Worm (Caenorhabditis elegans) whole organism, L3 larva: ENCODE results near the gene T15B7.8.

ENCODE experiments used
- R02D3.7 ChIP-seq: fragments of 150-350 bp; optimal IDR thresholded peaks from 2 replicates; lab custom pipeline; 2014; ENCODE audit warnings: missing biosample characterization, missing genetic modification characterization
- ZK546.5 ChIP-seq: sonication (generic microtip); optimal IDR thresholded peaks from 2 replicates; lab custom pipeline; 2017; ENCODE audit warnings: missing biosample characterization, missing genetic modification characterization
- aly-2 ChIP-seq: fragments of 150-350 bp; optimal IDR thresholded peaks from 2 replicates; lab custom pipeline; 2014; ENCODE audit warnings: missing biosample characterization, missing genetic modification characterization
- ceh-16 ChIP-seq: sonication (generic microtip); optimal IDR thresholded peaks from 2 replicates; lab custom pipeline; 2017; ENCODE audit warnings: missing biosample characterization, missing genetic modification characterization
- ceh-9 ChIP-seq: sonication (generic microtip); optimal IDR thresholded peaks from 2 replicates; lab custom pipeline; 2018; ENCODE audit warnings: missing biosample characterization, missing genetic modification characterization
- daf-12 ChIP-seq: fragments of 150-350 bp; optimal IDR thresholded peaks from 2 replicates; lab custom pipeline; 2014; ENCODE audit warnings: missing biosample characterization, missing genetic modification reagents, missing genetic modification characterization
- egl-27 ChIP-seq: sonication (generic microtip); optimal IDR thresholded peaks from 4 replicates; lab custom pipeline; 2017; ENCODE audit warnings: missing biosample characterization, missing genetic modification reagents, missing genetic modification characterization
- egl-5 ChIP-seq: fragments of 150-350 bp; optimal IDR thresholded peaks from 2 replicates; lab custom pipeline; 2017; ENCODE audit warnings: missing biosample characterization, missing genetic modification reagents, missing genetic modification characterization, inconsistent platforms
- elt-1 ChIP-seq: fragments of 150-350 bp; optimal IDR thresholded peaks from 2 replicates; lab custom pipeline; 2014; ENCODE audit warnings: missing biosample characterization, missing genetic modification characterization
- elt-2 ChIP-seq: sonication (generic microtip); optimal IDR thresholded peaks from 2 replicates; lab custom pipeline; 2016; ENCODE audit warnings: missing genetic modification reagents, mild to moderate bottlenecking, missing genetic modification characterization, missing compliant biosample characterization
- eor-1 ChIP-seq, 2 experiments: fragments of 150-350 bp; optimal IDR thresholded peaks; 2 replicates each; lab custom pipeline; 2014 to 2018; ENCODE audit warnings: missing biosample characterization in 2 of 2, missing genetic modification characterization in 2 of 2
- fkh-10 ChIP-seq: sonication (generic microtip); optimal IDR thresholded peaks from 2 replicates; lab custom pipeline; 2017; ENCODE audit warnings: missing biosample characterization, missing genetic modification reagents, missing genetic modification characterization
- fkh-2 ChIP-seq: fragments of 150-350 bp; optimal IDR thresholded peaks from 2 replicates; lab custom pipeline; 2014; ENCODE audit warnings: missing biosample characterization, missing genetic modification reagents, missing genetic modification characterization
- fos-1 ChIP-seq: fragments of 150-350 bp; optimal IDR thresholded peaks from 2 replicates; lab custom pipeline; 2014; ENCODE audit warnings: missing biosample characterization, missing genetic modification characterization
- hmg-11 ChIP-seq: sonication (generic microtip); optimal IDR thresholded peaks from 2 replicates; lab custom pipeline; 2016; ENCODE audit warnings: missing genetic modification characterization, missing compliant biosample characterization
- jun-1 ChIP-seq: fragments of 150-350 bp; optimal IDR thresholded peaks from 2 replicates; lab custom pipeline; 2014; ENCODE audit warnings: missing biosample characterization, missing genetic modification reagents, missing genetic modification characterization
- lsy-12 ChIP-seq: sonication (generic microtip); optimal IDR thresholded peaks from 2 replicates; lab custom pipeline; 2016; ENCODE audit warnings: mild to moderate bottlenecking, missing genetic modification characterization, missing compliant biosample characterization
- mdl-1 ChIP-seq: fragments of 150-350 bp; optimal IDR thresholded peaks from 2 replicates; lab custom pipeline; 2014; ENCODE audit warnings: missing biosample characterization, missing genetic modification characterization
- mml-1 ChIP-seq: fragments of 150-350 bp; sonication (generic microtip); optimal IDR thresholded peaks from 3 replicates; lab custom pipeline; 2014; ENCODE audit warnings: missing biosample characterization, missing genetic modification characterization
- nfya-1 ChIP-seq: sonication (generic microtip); optimal IDR thresholded peaks from 2 replicates; lab custom pipeline; 2017; ENCODE audit warnings: missing genetic modification characterization, mild to moderate bottlenecking, missing compliant biosample characterization, antibody characterized with exemption, moderate library complexity; ENCODE audit not compliant: insufficient read depth
- nhr-12 ChIP-seq: fragments of 150-350 bp; optimal IDR thresholded peaks from 2 replicates; lab custom pipeline; 2014; ENCODE audit warnings: missing biosample characterization, missing genetic modification characterization
- nhr-237 ChIP-seq: fragments of 150-350 bp; optimal IDR thresholded peaks from 2 replicates; lab custom pipeline; 2014; ENCODE audit warnings: missing biosample characterization, missing genetic modification characterization
- nhr-25 ChIP-seq: sonication (generic microtip); optimal IDR thresholded peaks from 2 replicates; lab custom pipeline; 2017; ENCODE audit warnings: missing biosample characterization, missing genetic modification characterization
- nhr-28 ChIP-seq: fragments of 150-350 bp; optimal IDR thresholded peaks from 2 replicates; lab custom pipeline; 2014; ENCODE audit warnings: missing biosample characterization, missing genetic modification characterization
- nhr-43 ChIP-seq: sonication (generic microtip); optimal IDR thresholded peaks from 2 replicates; lab custom pipeline; 2016; ENCODE audit warnings: mild to moderate bottlenecking, missing genetic modification characterization, missing compliant biosample characterization; ENCODE audit not compliant: poor library complexity, severe bottlenecking
- nhr-76 ChIP-seq: fragments of 150-350 bp; sonication (generic microtip); optimal IDR thresholded peaks from 5 replicates; lab custom pipeline; 2014; ENCODE audit warnings: missing biosample characterization, missing genetic modification characterization
- nhr-77 ChIP-seq: fragments of 150-350 bp; optimal IDR thresholded peaks from 2 replicates; lab custom pipeline; 2014; ENCODE audit warnings: missing biosample characterization, missing genetic modification characterization
- pha-4 ChIP-seq: fragments of 150-350 bp; optimal IDR thresholded peaks from 2 replicates; lab custom pipeline; 2014; ENCODE audit warnings: missing biosample characterization, missing genetic modification reagents, missing genetic modification characterization
- pqm-1 ChIP-seq: fragments of 150-350 bp; optimal IDR thresholded peaks from 2 replicates; lab custom pipeline; 2017; ENCODE audit warnings: missing biosample characterization, missing genetic modification characterization, inconsistent platforms
- sea-2 ChIP-seq: fragments of 150-350 bp; sonication (generic microtip); optimal IDR thresholded peaks from 4 replicates; lab custom pipeline; 2014; ENCODE audit warnings: missing biosample characterization, missing genetic modification reagents, missing genetic modification characterization
- skn-1 ChIP-seq: fragments of 150-350 bp; optimal IDR thresholded peaks from 2 replicates; lab custom pipeline; 2014; ENCODE audit warnings: missing biosample characterization, missing genetic modification characterization
- snpc-4 ChIP-seq: fragments of 150-350 bp; optimal IDR thresholded peaks from 2 replicates; lab custom pipeline; 2014; ENCODE audit warnings: missing biosample characterization, missing genetic modification characterization
- tbx-2 ChIP-seq: sonication (generic microtip); optimal IDR thresholded peaks from 2 replicates; lab custom pipeline; 2016; ENCODE audit warnings: mild to moderate bottlenecking, missing genetic modification characterization, missing compliant biosample characterization
- unc-39 ChIP-seq: sonication (generic microtip); optimal IDR thresholded peaks from 4 replicates; lab custom pipeline; 2017; ENCODE audit warnings: missing biosample characterization, missing genetic modification characterization
- unc-62 ChIP-seq: fragments of 150-350 bp; sonication (generic microtip); optimal IDR thresholded peaks from 4 replicates; lab custom pipeline; 2014; ENCODE audit warnings: missing biosample characterization, missing genetic modification reagents, missing genetic modification characterization
- zag-1 ChIP-seq: fragments of 150-350 bp; optimal IDR thresholded peaks from 2 replicates; lab custom pipeline; 2014; ENCODE audit warnings: missing biosample characterization, missing genetic modification characterization
- ztf-11 ChIP-seq: fragments of 150-350 bp; optimal IDR thresholded peaks from 2 replicates; lab custom pipeline; 2014; ENCODE audit warnings: missing biosample characterization, missing genetic modification characterization
- ztf-4 ChIP-seq: fragments of 150-350 bp; optimal IDR thresholded peaks from 2 replicates; lab custom pipeline; 2014; ENCODE audit warnings: missing biosample characterization, missing genetic modification characterization

T15B7.8 gene

DNA sequence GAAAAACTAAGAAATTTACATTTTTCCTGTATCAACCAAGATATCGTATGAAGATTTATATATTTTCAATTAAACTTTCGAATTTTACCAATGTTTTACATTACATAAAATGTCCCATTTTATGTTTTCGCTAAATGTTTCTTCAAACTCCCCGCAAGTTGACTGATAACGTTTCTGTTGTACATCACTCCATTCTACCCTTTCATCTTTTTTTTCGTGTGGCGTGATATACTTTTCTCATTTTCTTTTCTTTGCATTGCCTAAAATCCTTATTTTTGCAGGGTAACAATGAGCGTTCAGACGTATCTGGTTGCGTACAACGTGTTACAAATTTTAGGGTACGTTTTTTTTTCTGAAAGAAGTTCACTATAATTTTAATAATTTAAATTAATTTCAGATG is 17.4 kb downstream of the T15B7.8 start, which contains the start of gene hpo-8:
Gene hpo-8, plus strand, starts transcription at position 282 of the 400 bp plus-strand sequence.
- TF ChIP-seq nhr-77 (tag; lab: Kevin White, UChicago) (no peak), egl-5 (tag; lab: Kevin White, UChicago) (no peak), nhr-28 (no peak), eor-1 (tag; optimal IDR thresholded peaks at IDR 0.05; lab: Kevin White, UChicago) (no peak), snpc-4 (tag; lab: Kevin White, UChicago) (no peak), unc-39 (tag; lab: Kevin White, UChicago) (no peak), elt-2 (peak; percentile 32), daf-12 (tag; lab: Kevin White, UChicago) (no peak), pqm-1 (tag; lab: Kevin White, UChicago) (peak; percentile 3), zag-1 (tag; lab: Kevin White, UChicago) (no peak), mdl-1 (tag; lab: Kevin White, UChicago) (no peak), nhr-237 (tag; lab: Kevin White, UChicago) (no peak)

DNA sequence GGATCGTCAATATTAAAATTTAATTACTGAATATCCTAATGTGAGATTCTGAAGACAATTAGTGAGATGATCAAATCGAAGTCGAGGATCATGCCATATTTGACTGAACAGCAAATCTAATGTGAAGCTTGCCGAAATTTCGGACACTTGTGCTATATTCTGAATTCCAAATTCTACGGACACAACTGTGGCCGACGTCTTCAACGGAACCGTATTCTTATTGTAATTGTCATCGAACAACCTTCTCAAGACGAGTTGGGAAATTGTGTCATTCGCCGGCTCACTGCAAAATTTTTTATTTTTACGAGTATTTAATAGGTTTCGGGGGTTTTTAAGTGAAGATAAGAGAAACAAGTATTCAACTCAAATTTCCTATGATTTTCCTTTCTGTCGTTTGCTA is 20.8 kb downstream of the T15B7.8 start, which contains the start of gene T15B7.1:
Gene T15B7.1, plus strand, starts transcription at position 301 of the 400 bp plus-strand sequence.
- TF ChIP-seq nhr-12 (tag; lab: Kevin White, UChicago) = no peak
- no peak for TF ChIP-seq elt-2
- no peak for TF ChIP-seq aly-2 (tag; lab: Kevin White, UChicago)
- TF ChIP-seq lsy-12 (tag; lab: Kevin White, UChicago) = no peak
- no peak for TF ChIP-seq egl-5 (tag; lab: Kevin White, UChicago)
- TF ChIP-seq R02D3.7 = no peak
- no peak for TF ChIP-seq ceh-9 (tag; lab: Kevin White, UChicago)
- no peak for TF ChIP-seq sea-2
- TF ChIP-seq nhr-237 (tag; lab: Kevin White, UChicago) = no peak

DNA sequence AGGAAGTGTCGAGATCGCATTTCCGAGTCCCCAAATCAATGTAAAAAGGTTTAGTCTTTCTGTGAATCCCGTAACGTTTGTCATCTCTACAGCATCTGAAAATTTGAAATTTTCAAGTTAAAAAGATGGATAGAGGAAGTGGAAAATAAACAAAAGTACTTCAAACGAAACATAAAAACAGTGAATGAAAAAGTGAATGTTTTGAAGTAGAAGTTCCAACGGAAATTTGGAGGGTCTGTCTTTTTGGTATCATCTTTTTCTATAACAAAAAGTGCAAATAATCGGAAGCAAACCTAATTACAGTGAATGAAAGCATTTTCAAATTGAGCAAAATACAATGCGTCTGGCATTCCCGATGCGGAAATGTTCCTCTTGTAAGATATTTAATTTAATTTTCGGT is 24.9 kb downstream of the T15B7.8 start, which contains the start of gene lgc-54:
Gene lgc-54, minus strand, starts transcription at position 101 of the 400 bp plus-strand sequence.
- no peak for TF ChIP-seq ceh-9 (tag; lab: Kevin White, UChicago)
- TF ChIP-seq fkh-10 = no peak
- no peak for TF ChIP-seq pqm-1 (tag; lab: Kevin White, UChicago)
- TF ChIP-seq pha-4 (tag; lab: Kevin White, UChicago) = no peak
- no peak for TF ChIP-seq mdl-1 (tag; lab: Kevin White, UChicago)
- no peak for TF ChIP-seq ztf-4 (tag; lab: Kevin White, UChicago)
- no peak for TF ChIP-seq zag-1 (tag; lab: Kevin White, UChicago)
- TF ChIP-seq snpc-4 (tag; lab: Kevin White, UChicago) = no peak
- TF ChIP-seq nhr-12 (tag; lab: Kevin White, UChicago) = no peak

DNA sequence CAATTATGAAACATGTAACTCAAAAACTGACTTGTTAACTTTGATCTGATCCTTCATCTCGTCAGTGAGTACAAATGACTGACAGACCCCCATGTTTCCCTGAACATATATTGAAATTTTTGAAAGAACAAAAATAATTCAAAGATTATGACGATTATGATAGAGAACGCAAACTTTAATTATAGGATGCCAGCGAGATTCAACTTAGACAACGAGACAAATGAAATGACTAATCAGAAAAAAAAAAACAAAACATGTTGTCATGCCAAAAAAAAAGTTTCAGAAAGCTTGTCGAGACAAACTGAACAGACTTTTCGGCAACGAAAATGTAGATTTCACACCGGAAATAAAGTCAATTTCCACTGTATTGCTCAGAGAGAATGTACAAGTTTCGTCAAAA is 33.1 kb downstream of the T15B7.8 start, which contains the start of gene gpa-10:
Gene gpa-10, minus strand, starts transcription at position 101 of the 400 bp plus-strand sequence.
- TF ChIP-seq ceh-16 (tag; lab: Kevin White, UChicago) = no peak
- TF ChIP-seq egl-27 = no peak
- no peak for TF ChIP-seq nfya-1
- no peak for TF ChIP-seq ztf-4 (tag; lab: Kevin White, UChicago)
- no peak for TF ChIP-seq zag-1 (tag; lab: Kevin White, UChicago)
- TF ChIP-seq skn-1 = no peak
- no peak for TF ChIP-seq elt-1 (tag; lab: Kevin White, UChicago)
- TF ChIP-seq jun-1 (tag; lab: Kevin White, UChicago) = no peak
- no peak for TF ChIP-seq nhr-25 (tag; lab: Kevin White, UChicago)
- TF ChIP-seq nhr-76 (tag; lab: Kevin White, UChicago) = no peak
- no peak for TF ChIP-seq aly-2 (tag; lab: Kevin White, UChicago)
- no peak for TF ChIP-seq sea-2
- no peak for TF ChIP-seq lsy-12 (tag; lab: Kevin White, UChicago)
- no peak for TF ChIP-seq ztf-11 (tag; lab: Kevin White, UChicago)
- no peak for TF ChIP-seq R02D3.7
- no peak for TF ChIP-seq mml-1
- TF ChIP-seq nhr-12 (tag; lab: Kevin White, UChicago) = no peak
- TF ChIP-seq hmg-11 = no peak
- no peak for TF ChIP-seq mdl-1 (tag; lab: Kevin White, UChicago)
- TF ChIP-seq ZK546.5 (tag; lab: Kevin White, UChicago) = no peak
- TF ChIP-seq, all 47 proteins: peak for 0

DNA sequence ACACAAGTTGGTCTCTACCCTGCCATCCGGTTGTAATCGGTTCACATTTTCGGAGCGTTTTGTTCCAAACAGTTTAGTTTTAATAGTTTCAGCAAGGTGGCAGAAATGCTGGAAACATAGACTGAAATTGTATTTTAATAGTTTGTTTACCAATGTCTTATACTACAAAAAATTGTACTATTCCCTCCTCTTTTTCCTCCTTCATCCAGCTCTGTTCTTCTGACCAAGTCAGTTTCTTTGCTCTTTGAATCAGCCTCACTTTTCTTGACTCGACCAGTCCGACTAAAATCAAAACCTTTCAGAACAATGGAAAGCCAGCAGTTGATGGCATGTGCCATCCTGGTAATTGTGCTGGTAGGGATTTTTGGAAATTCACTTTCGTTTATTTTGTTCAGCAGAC is 48.4 kb downstream of the T15B7.8 start, which contains the start of gene frpr-18:
Gene frpr-18, plus strand, starts transcription at position 301 of the 400 bp plus-strand sequence.
- no peak for TF ChIP-seq elt-1 (tag; lab: Kevin White, UChicago)
- TF ChIP-seq nhr-237 (tag; lab: Kevin White, UChicago) = no peak
- no peak for TF ChIP-seq nhr-43 (tag; lab: Kevin White, UChicago)
- TF ChIP-seq elt-2 = no peak
- TF ChIP-seq fos-1 = no peak
- no peak for TF ChIP-seq pha-4 (tag; lab: Kevin White, UChicago)
- no peak for TF ChIP-seq mdl-1 (tag; lab: Kevin White, UChicago)
- TF ChIP-seq fkh-2 (tag; lab: Kevin White, UChicago) = no peak
- no peak for TF ChIP-seq unc-39 (tag; lab: Kevin White, UChicago)
- TF ChIP-seq lsy-12 (tag; lab: Kevin White, UChicago) = no peak
- TF ChIP-seq tbx-2 = no peak
- TF ChIP-seq ceh-9 (tag; lab: Kevin White, UChicago) = no peak
- TF ChIP-seq unc-62 (GFP tag; lab: Kevin White, UChicago) = no peak
- no peak for TF ChIP-seq nhr-76 (tag; lab: Kevin White, UChicago)
- no peak for TF ChIP-seq hmg-11
